Worm (Caenorhabditis elegans): ENCODE results near the gene ced-2.

ce11 chrIV:1626342-1626855 is 29.3 kb downstream of the ced-2 start, which contains the start of gene nhr-146:
- TF ChIP-seq aha-1 (tag): no peak
- TF ChIP-seq zag-1 (tag; optimal IDR thresholded peaks at IDR 0.05): no peak
- TF ChIP-seq F49E8.2 (tag; optimal IDR thresholded peaks at IDR 0.05; ENCODE audit: borderline replicate concordance): no peak
- no peak for TF ChIP-seq nhr-77 (tag; optimal IDR thresholded peaks at IDR 0.05)
- TF ChIP-seq ztf-11 (tag; optimal IDR thresholded peaks at IDR 0.05): no peak
- TF ChIP-seq nhr-76 (tag; optimal IDR thresholded peaks at IDR 0.05): no peak
- no peak for TF ChIP-seq sdz-12 (GFP tag; optimal IDR thresholded peaks at IDR 0.05)
- no peak for TF ChIP-seq F26F4.8 (GFP tag; conservative IDR thresholded peaks at IDR 0.05)
- no peak for TF ChIP-seq snpc-4 (tag; optimal IDR thresholded peaks at IDR 0.05)
- TF ChIP-seq saeg-2 (GFP tag; IDR thresholded peaks at IDR 0.05): no peak
- TF ChIP-seq aly-2 (tag; optimal IDR thresholded peaks at IDR 0.05): no peak
- no peak for TF ChIP-seq lin-38 (GFP tag; IDR thresholded peaks at IDR 0.05)
- TF ChIP-seq ztf-7 (tag; optimal IDR thresholded peaks at IDR 0.05): no peak
- no peak for TF ChIP-seq ces-1 (GFP tag; optimal IDR thresholded peaks at IDR 0.05)
